Fruit fly (Drosophila melanogaster): ENCODE data around the gene CG13311.

CG13311 gene

DNA sequence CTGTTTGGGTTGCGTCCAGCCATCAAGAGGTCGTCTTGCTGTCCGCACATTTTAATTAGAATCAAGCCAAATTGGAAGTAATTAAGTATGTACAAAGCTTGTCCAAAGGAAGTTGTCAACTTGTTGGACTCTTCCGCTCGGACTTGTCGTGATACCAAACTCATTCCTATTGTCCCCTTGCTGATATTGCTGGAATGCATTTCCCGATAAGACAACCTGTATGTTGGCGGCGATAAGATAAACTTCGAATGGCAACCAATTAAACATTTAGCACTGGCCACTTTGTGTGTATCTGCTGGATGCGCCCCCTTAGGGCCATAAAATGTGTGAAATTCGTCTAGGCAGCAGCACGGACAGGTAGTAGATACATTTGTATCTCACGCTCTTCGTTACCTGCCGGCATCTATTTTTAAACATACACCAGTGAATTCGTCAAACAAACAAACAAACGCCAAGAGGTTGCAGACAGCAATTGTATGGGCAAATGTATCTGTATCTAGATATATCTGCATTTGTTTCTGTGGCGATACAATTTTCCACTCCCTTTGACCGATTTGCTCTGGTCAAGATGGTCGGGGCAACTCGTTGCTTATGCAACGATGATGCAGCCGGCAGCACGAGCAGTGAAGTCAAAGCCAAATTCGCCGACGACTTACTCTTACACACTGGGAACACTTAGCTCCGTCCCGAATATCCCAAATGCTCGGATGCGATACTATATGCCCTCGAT is 30.9 kb upstream of the CG13311 start:
- no peak for TF ChIP-seq pan (optimal IDR thresholded peaks at IDR 0.05)
- no peak for TF ChIP-seq psq (optimal IDR thresholded peaks at IDR 0.05)
- no peak for TF ChIP-seq usp (GFP tag; optimal IDR thresholded peaks at IDR 0.05)
- no peak for TF ChIP-seq Dll (optimal IDR thresholded peaks at IDR 0.05)
- no peak for TF ChIP-seq EcR (GFP tag; optimal IDR thresholded peaks at IDR 0.05)
- no peak for TF ChIP-seq CG8478 (optimal IDR thresholded peaks at IDR 0.05)

DNA sequence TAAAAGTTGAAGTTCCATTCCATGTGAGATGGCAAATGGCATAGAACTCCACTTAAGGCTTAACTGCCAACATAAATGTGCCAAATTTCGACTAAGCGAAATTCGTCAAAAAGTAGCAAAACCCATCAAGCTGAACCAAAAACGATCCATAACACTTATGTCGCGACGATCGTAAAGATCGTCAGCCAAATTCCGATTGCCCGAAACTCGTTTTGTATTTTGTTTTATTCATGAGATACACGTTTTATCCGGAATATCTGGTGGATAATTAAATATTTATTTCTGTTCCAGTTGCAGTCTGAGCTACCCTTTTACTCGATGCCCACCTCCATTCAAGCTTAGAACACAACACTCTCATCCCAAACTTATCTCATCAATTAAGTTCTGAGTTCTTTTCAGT is 29.0 kb upstream of the CG13311 start:
- TF ChIP-seq usp (GFP tag; optimal IDR thresholded peaks at IDR 0.05) (no peak), psq (optimal IDR thresholded peaks at IDR 0.05) (no peak), pan (optimal IDR thresholded peaks at IDR 0.05) (no peak), Dll (optimal IDR thresholded peaks at IDR 0.05) (no peak), EcR (GFP tag; optimal IDR thresholded peaks at IDR 0.05) (no peak), CG8478 (optimal IDR thresholded peaks at IDR 0.05) (no peak)

DNA sequence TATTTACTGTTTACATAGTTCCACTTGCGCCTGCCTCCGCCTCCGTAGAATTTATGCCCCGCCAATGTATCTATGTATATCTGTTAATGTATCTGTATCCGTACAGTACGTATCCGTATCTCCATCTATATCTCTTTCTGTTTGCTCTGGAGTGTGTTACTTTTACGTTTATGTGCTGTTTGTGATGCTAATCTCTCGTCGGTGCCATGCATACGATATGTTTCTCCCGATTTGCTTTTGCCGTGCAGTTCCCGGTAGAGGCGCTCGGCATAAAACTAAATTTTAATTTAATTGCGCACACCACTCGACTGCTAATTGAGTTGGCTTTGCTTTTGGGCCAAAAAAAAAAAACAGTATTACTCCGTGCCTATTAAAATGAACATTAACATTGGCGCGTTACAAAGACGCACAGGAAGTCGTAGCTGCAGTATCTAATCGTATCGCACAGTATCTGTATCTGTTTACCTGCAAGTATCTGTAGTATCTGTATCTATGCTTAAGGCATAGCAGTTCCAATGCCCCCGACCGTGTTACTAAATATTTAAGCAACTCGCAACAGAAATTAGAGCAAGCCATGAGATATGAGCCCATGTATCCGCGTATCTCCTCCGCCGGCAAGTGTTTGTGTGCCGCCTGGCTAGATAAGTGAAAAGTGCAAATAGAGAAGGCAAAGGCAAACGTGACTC is 28.2 kb upstream of the CG13311 start:
- TF ChIP-seq psq (optimal IDR thresholded peaks at IDR 0.05) (no peak), usp (GFP tag; optimal IDR thresholded peaks at IDR 0.05) (no peak), Dll (optimal IDR thresholded peaks at IDR 0.05) (no peak), EcR (GFP tag; optimal IDR thresholded peaks at IDR 0.05) (no peak), pan (optimal IDR thresholded peaks at IDR 0.05) (no peak), CG8478 (optimal IDR thresholded peaks at IDR 0.05) (no peak)

DNA sequence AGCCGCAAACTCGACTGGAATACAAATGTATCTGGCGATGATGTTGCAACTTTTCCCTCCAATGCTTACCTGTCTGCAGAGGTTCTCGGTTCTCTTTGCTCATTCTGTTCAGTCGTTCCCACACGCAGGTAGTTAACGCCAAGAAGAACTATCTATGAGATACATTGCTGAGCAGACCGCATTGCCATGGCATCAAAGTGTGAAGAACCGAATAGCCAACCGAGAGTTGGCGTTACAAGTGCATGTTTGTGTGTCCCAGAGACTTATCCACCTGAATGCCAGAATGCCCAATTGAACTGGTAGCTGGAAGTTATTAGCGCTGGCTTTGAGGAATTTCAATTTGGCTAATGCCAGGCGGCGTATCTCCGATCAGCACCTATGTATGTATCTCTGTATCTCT is 27.6 kb upstream of the CG13311 start:
- TF ChIP-seq pan (optimal IDR thresholded peaks at IDR 0.05) (no peak), CG8478 (optimal IDR thresholded peaks at IDR 0.05) (no peak), EcR (GFP tag; optimal IDR thresholded peaks at IDR 0.05) (no peak), usp (GFP tag; optimal IDR thresholded peaks at IDR 0.05) (no peak), Dll (optimal IDR thresholded peaks at IDR 0.05) (no peak), psq (optimal IDR thresholded peaks at IDR 0.05) (no peak)

DNA sequence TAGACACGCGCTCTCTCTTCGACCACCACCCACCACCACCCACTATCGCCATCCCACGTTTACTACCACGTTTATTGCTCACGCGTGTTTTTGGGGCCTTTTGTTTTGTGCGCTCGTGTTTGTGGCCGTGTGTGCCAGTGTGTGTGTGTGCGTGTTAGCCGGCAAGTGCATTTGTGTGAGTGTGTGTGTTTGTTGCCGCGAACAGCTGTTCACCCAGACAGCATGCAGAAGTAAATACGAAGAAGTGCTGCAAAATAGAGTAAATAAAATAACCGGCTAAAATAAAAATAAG is 25.9 kb upstream of the CG13311 start:
- no peak for TF ChIP-seq EcR (GFP tag; optimal IDR thresholded peaks at IDR 0.05)
- TF ChIP-seq usp (GFP tag; optimal IDR thresholded peaks at IDR 0.05) = no peak
- no peak for TF ChIP-seq pan (optimal IDR thresholded peaks at IDR 0.05)
- TF ChIP-seq psq (optimal IDR thresholded peaks at IDR 0.05) = no peak
- no peak for TF ChIP-seq CG8478 (optimal IDR thresholded peaks at IDR 0.05)
- no peak for TF ChIP-seq Dll (optimal IDR thresholded peaks at IDR 0.05)

DNA sequence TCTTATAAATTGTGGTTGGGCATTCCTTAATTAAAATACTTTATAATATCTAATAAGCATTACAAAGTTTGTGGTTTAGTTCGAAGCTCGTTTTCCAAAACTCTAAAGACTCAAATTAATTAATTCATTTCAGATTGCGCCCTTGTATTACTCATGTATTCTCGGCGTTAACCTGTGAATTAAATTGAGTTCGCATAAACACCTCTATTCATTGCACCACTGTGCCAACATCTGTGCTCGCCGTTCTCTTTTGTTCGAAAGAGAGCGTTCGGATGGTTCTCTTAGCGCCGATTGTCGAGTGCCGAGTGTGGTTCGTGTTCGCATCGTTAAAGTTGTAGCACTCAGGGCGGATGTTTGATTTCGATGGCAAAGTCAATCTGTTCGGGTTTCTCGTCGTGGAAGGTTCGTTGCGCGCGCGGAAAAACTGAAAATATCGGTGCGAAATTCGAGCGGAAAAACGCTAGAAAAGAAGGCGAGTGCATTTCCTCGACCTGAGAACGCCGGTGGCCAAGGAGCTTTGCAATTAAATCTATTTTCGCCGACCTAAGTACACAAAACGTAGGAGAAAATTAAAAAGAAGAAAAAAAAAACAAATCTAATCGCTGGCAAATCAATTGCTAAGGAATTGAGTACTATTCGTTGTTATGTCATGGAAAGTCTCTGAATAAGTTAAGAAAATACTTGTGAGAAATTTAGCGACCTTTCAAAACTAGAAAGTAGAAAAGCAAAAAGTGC is 25.3 kb upstream of the CG13311 start, which contains the start of gene dally:
TSS of gene dally (plus strand) at position 373 of the 735 bp plus-strand sequence.
- no peak for TF ChIP-seq EcR (GFP tag; optimal IDR thresholded peaks at IDR 0.05)

DNA sequence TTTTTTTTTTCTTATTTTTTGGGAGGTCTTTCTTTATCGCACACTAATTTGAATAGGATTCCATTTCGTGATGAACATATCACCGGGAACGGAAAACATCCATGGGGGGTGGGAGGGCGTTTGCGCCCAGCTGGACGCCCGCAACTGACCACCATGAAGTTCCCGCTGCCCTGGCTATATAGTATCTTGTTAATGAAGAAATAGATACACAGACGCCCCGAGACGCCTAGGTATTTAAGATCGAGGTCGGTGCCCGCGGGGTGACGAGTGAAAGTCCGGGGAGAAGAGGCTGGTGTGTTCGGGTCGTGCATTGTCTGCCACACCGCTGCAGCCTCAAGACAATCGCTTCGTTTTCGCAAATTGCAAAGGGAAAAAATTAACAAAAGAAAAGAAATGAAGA is 24.1 kb upstream of the CG13311 start:
- TF ChIP-seq CG8478 (optimal IDR thresholded peaks at IDR 0.05) = no peak
- no peak for TF ChIP-seq Dll (optimal IDR thresholded peaks at IDR 0.05)
- no peak for TF ChIP-seq EcR (GFP tag; optimal IDR thresholded peaks at IDR 0.05)
- TF ChIP-seq pan (optimal IDR thresholded peaks at IDR 0.05) = no peak
- no peak for TF ChIP-seq usp (GFP tag; optimal IDR thresholded peaks at IDR 0.05)
- TF ChIP-seq psq (optimal IDR thresholded peaks at IDR 0.05) = no peak

DNA sequence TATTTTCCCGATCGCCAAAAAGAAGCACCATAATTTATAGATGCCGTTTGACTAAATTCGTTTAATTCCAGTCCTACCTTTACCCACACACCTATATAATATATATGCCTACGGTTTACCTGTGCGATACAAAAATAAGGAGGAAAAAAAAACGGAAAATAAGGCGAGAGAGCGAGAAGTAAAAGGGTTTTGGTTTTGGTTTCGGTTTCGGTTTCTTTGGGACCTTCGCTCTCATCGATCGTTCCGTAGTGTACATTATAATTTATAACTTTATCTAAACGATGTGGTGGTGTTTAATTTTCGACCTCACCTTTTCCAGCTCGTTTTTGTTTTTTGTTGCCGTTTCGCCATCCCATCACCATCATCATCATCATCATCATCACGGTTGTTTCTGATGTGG is 23.6 kb upstream of the CG13311 start:
- no peak for TF ChIP-seq Dll (optimal IDR thresholded peaks at IDR 0.05)
- no peak for TF ChIP-seq CG8478 (optimal IDR thresholded peaks at IDR 0.05)
- TF ChIP-seq usp (GFP tag; optimal IDR thresholded peaks at IDR 0.05) = no peak
- no peak for TF ChIP-seq EcR (GFP tag; optimal IDR thresholded peaks at IDR 0.05)
- TF ChIP-seq pan (optimal IDR thresholded peaks at IDR 0.05) = no peak
- no peak for TF ChIP-seq psq (optimal IDR thresholded peaks at IDR 0.05)

DNA sequence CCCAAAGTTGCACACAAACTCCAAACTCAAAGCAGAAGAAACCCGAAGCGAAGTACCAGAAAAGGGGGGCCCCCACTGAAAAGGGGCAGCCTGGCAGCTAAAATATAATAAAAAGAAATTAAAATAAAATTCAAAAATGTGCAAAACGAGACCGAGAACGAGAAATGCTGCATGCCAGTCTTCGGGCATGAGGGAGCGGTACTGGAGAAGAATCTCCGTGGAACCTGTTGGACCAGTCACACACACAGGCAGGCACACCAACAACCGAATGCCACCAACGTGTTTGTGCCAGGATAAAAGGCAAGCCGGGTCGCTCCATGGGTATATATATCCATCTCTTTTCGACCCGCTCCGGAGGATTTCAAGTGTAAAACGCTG is 23.1 kb upstream of the CG13311 start:
- no peak for TF ChIP-seq psq (optimal IDR thresholded peaks at IDR 0.05)

DNA sequence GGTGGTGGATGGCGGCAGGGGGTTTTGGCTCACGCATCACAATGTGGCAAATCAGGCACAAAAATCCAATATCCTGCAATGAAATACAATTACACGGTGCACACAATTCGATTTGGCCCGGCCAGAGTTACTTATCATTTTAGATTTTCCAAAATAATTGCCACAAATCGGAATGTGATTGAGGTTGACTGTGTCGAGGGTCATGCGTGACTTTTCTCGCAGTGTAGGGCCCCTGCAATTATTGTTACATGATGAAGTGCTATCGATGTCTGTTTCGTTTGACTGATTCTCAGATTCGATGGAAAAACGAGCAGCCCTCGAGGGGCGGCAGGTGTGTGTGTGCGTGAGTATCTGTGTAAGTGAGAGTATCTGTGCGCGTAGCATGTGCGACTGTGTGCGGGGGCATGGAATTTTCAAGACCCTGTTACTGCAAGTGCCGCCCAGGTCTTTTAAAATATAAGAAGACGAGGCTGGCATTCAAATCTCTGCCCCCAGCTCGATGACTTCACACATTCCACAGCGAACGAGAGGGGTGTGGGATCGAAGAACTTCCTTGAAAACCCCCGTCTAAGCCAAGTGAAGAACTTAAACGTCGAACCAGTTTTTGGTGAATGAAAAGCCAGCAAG is 22.6 kb upstream of the CG13311 start:
- TF ChIP-seq Dll (optimal IDR thresholded peaks at IDR 0.05) (no peak), EcR (GFP tag; optimal IDR thresholded peaks at IDR 0.05) (no peak), usp (GFP tag; optimal IDR thresholded peaks at IDR 0.05) (no peak), psq (optimal IDR thresholded peaks at IDR 0.05) (no peak), pan (optimal IDR thresholded peaks at IDR 0.05) (no peak), CG8478 (optimal IDR thresholded peaks at IDR 0.05) (no peak)

DNA sequence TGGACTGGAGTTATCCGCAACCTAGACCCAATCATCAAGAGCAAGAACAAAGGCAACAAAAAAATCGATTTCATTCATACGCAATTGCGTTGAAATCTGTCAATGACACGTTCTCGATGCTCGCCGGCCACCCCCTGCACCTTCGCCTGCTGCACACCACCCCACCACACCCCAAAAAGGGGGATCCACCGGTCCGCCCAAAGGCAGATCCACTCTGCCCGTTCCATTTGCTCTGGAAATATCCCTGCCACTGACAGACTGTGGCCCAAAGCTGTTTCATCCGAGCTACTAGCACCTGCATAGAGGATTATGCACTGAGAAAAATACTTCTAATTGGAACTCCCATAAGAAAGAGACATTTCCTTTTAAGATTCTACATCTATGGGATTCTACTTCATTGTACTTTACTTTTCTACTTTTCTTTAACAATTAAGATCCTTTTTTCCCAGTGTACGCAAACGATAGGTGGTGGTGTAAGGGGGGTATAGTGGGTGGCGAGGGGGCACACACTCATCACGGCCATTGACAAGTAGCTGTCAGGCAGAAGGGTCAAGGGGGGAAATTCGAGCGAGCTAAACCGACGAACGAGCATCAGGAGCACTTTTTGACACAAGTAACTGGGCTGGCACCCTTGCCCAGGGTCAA is 21.9 kb upstream of the CG13311 start:
- TF ChIP-seq psq (optimal IDR thresholded peaks at IDR 0.05) (no peak), EcR (GFP tag; optimal IDR thresholded peaks at IDR 0.05) (no peak), CG8478 (optimal IDR thresholded peaks at IDR 0.05) (no peak), Dll (optimal IDR thresholded peaks at IDR 0.05) (no peak), usp (GFP tag; optimal IDR thresholded peaks at IDR 0.05) (no peak), pan (optimal IDR thresholded peaks at IDR 0.05) (no peak)
